Fruit fly (Drosophila melanogaster) whole organism, embryonic: ENCODE results near the gene MSAmiP.

Experiments
- C15 ChIP-seq: fragments of 200-800 bp; sonication (Bioruptor generic); IDR thresholded peaks from 3 replicates; pipeline ENCODE4 v1.3.6; 2022; ENCODE audit warnings: missing biosample characterization, missing genetic modification characterization
- CG16813 ChIP-seq: fragments of 200-800 bp; sonication (Bioruptor generic); IDR thresholded peaks from 3 replicates; pipeline ENCODE4 v1.3.6; 2022; ENCODE audit warnings: missing biosample characterization, missing genetic modification characterization; ENCODE audit not compliant: partially characterized antibody
- CG16863 ChIP-seq: fragments of 200-800 bp; sonication (Bioruptor generic); optimal IDR thresholded peaks from 3 replicates; lab custom pipeline; 2016; ENCODE audit warnings: missing biosample characterization, missing genetic modification characterization
- CG17829 ChIP-seq: fragments of 200-800 bp; optimal IDR thresholded peaks from 2 replicates; lab custom pipeline; 2019; ENCODE audit warnings: missing biosample characterization, mild to moderate bottlenecking, missing genetic modification characterization, moderate library complexity
- Lpt ChIP-seq: fragments of >200 bp; optimal IDR thresholded peaks from 2 replicates; lab custom pipeline; 2018; ENCODE audit warnings: missing biosample characterization, missing genetic modification characterization
- Optix ChIP-seq: fragments of 200-800 bp; sonication (Bioruptor generic); IDR thresholded peaks from 3 replicates; pipeline ENCODE4 v1.3.6; 2022; ENCODE audit warnings: missing biosample characterization, missing genetic modification characterization
- Poxn ChIP-seq: fragments of 200-800 bp; sonication (Bioruptor generic); IDR thresholded peaks from 2 replicates; pipeline ENCODE4 v1.3.6; 2022; ENCODE audit warnings: missing biosample characterization, missing genetic modification characterization
- bbx ChIP-seq: fragments of 200-800 bp; sonication (Bioruptor generic); IDR thresholded peaks from 2 replicates; pipeline ENCODE4 v1.3.6; 2022; ENCODE audit warnings: missing biosample characterization, missing genetic modification characterization; ENCODE audit not compliant: partially characterized antibody
- fd96Cb ChIP-seq: fragments of 200-800 bp; sonication (Bioruptor generic); optimal IDR thresholded peaks from 2 replicates; lab custom pipeline; 2018; ENCODE audit warnings: missing biosample characterization, mild to moderate bottlenecking, missing genetic modification characterization, moderate library complexity
- kah ChIP-seq: fragments of 200-800 bp; sonication (Bioruptor generic); optimal IDR thresholded peaks from 2 replicates; lab custom pipeline; 2018; ENCODE audit warnings: missing biosample characterization, mild to moderate bottlenecking, missing genetic modification characterization
- kay ChIP-seq: fragments of 200-800 bp; sonication (Bioruptor generic); optimal IDR thresholded peaks from 2 replicates; lab custom pipeline; 2016; ENCODE audit warnings: missing biosample characterization, missing genetic modification characterization
- kni ChIP-seq: fragments of 200-800 bp; sonication (Bioruptor generic); optimal IDR thresholded peaks from 3 replicates; lab custom pipeline; 2017; ENCODE audit warnings: mild to moderate bottlenecking, missing biosample characterization, missing genetic modification reagents, missing genetic modification characterization
- zfh1 ChIP-seq: fragments of 200-800 bp; sonication (Bioruptor generic); IDR thresholded peaks from 3 replicates; pipeline ENCODE4 v1.3.6; 2022; ENCODE audit warnings: missing biosample characterization, missing genetic modification characterization

DNA sequence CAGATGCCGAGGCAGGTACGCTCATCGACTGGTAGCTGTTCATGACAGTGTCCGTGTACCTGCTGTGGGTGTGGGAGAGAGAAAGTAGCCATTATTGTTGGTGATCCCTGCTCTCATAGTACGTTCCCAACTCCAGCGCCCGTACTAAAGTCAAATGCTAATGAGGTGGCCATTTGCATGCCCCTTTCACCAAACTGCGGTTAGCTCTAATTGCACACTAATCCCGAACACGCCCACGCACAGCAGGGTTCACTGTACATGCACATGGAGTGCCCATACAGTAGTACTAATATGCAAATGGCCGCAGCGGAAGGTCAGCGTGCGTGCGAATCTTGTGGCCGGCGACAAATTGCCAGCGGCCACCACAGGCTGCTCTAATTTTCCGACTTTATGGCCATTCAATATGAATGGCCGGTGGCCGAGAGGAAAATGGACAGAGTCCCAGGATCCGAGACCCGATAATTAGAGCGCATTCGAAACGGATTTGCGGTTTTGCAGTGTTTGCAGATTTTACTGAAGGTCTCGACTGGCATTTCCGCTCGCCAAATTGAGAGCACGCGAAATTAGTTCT lies 69.8 kb downstream of the MSAmiP start:
- TF ChIP-seq CG16813 (GFP tag; lab: Robert Waterston, UW), result no peak
- TF ChIP-seq CG17829 (tag; lab: Kevin White, UChicago), result no peak
- TF ChIP-seq Lpt (GFP tag; lab: Kevin White, UChicago), result no peak
- no peak for TF ChIP-seq kah (GFP tag; lab: Kevin White, UChicago)
- TF ChIP-seq Poxn (GFP tag; lab: Robert Waterston, UW), result no peak
- TF ChIP-seq bbx (GFP tag; lab: Robert Waterston, UW), result no peak
- no peak for TF ChIP-seq CG16863 (GFP tag; lab: Kevin White, UChicago)
- TF ChIP-seq kni (GFP tag; lab: Kevin White, UChicago), result no peak
- no peak for TF ChIP-seq Optix (GFP tag; lab: Robert Waterston, UW)
- no peak for TF ChIP-seq kay (GFP tag; lab: Kevin White, UChicago)
- no peak for TF ChIP-seq C15 (GFP tag; lab: Robert Waterston, UW)
- TF ChIP-seq fd96Cb (tag; lab: Kevin White, UChicago), result no peak
- TF ChIP-seq zfh1 (GFP tag; lab: Robert Waterston, UW), result no peak
